Worm (Caenorhabditis elegans) whole organism, L4/young adult: Measurements from ENCODE around the gene daf-37.

Source experiments
- dao-5 ChIP-seq: sonication (generic microtip); optimal IDR thresholded peaks from 2 replicates; lab custom pipeline; 2016; ENCODE audit warnings: missing genotype, missing genetic modification characterization, moderate library complexity, missing compliant biosample characterization
- him-1 ChIP-seq: sonication (generic microtip); optimal IDR thresholded peaks from 2 replicates; lab custom pipeline; 2016; ENCODE audit warnings: missing genotype, missing genetic modification reagents, missing genetic modification characterization, missing compliant biosample characterization

DNA sequence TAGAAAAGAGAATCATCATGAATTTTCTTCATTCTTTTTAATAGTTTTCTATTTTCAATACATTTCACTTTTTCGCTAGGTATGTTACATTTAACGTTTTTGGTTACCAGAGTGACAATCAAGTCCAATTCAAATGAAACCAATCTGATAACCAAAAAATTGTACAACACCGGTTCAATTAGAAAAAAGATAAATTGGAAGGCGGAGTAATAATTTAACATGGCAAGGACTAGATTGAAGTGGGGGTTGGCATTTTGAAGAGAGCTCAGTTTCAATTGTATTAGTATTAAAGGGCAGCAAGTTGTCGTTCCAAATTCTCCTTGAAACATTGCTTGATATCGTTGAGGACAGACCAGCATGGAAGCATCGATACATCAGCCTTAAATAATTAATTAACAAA is 44.7 kb upstream of the daf-37 start:
- TF ChIP-seq him-1 (no peak), dao-5 (tag; lab: Kevin White, UChicago) (no peak)
